Worm (Caenorhabditis elegans): ENCODE results near the gene C54E4.1.

C54E4.1 gene

ce11 chrIV:2133431-2133940 lies 41.9 kb upstream of the C54E4.1 start, which contains the start of gene C23H5.12:
C23H5.12 (plus strand) TSS chrIV:2133481.
- TF ChIP-seq bed-3 (GFP tag; optimal IDR thresholded peaks at IDR 0.05) (no peak), unc-39 (tag; optimal IDR thresholded peaks at IDR 0.05) (no peak), nhr-76 (tag; optimal IDR thresholded peaks at IDR 0.05) (no peak), nhr-2 (tag; optimal IDR thresholded peaks at IDR 0.05) (no peak), mep-1 (tag; optimal IDR thresholded peaks at IDR 0.05) (no peak)

- TF ChIP-seq unc-62 (GFP tag; optimal IDR thresholded peaks at IDR 0.05) (peak; percentile 45), ces-1 (GFP tag; optimal IDR thresholded peaks at IDR 0.05) (no peak), blmp-1 (tag; optimal IDR thresholded peaks at IDR 0.05) (no peak), ceh-39 (tag; optimal IDR thresholded peaks at IDR 0.05) (no peak), ceh-83 (GFP tag; optimal IDR thresholded peaks at IDR 0.05) (no peak), lin-13 (tag; optimal IDR thresholded peaks at IDR 0.05) (no peak), pha-4 (tag; optimal IDR thresholded peaks at IDR 0.05) (no peak), unc-120 (tag; optimal IDR thresholded peaks at IDR 0.05; ENCODE audit: poor library complexity, severe bottlenecking) (peak; percentile 9), lsy-2 (tag; optimal IDR thresholded peaks at IDR 0.05) (no peak), nhr-76 (tag; optimal IDR thresholded peaks at IDR 0.05) (no peak), elt-3 (tag; optimal IDR thresholded peaks at IDR 0.05) (no peak), hlh-1 (tag; optimal IDR thresholded peaks at IDR 0.05) (peak; percentile 99), mep-1 (tag; optimal IDR thresholded peaks at IDR 0.05) (no peak), nhr-237 (tag; optimal IDR thresholded peaks at IDR 0.05) (no peak), elt-1 (tag; optimal IDR thresholded peaks at IDR 0.05; ENCODE audit: borderline replicate concordance, insufficient read depth) (no peak), lin-32 (GFP tag; optimal IDR thresholded peaks at IDR 0.05) (peak; percentile 7), drap-1 (GFP tag; optimal IDR thresholded peaks at IDR 0.05) (no peak)
These were observed 38.8 kb upstream of the C54E4.1 start, which contains the start of gene test-1 for ce11 chrIV:2136607-2137006. test-1 (plus strand) TSS chrIV:2136951.

ce11 chrIV:2137478-2137877 lies 37.9 kb upstream of the C54E4.1 start:
- TF ChIP-seq nhr-28 (tag; optimal IDR thresholded peaks at IDR 0.05) (no peak), flh-1 (GFP tag; optimal IDR thresholded peaks at IDR 0.05) (no peak), nhr-237 (tag; optimal IDR thresholded peaks at IDR 0.05) (no peak), blmp-1 (tag; optimal IDR thresholded peaks at IDR 0.05) (no peak), zip-8 (tag; optimal IDR thresholded peaks at IDR 0.05) (peak; percentile 95), sem-2 (GFP tag; optimal IDR thresholded peaks at IDR 0.05) (no peak), ceh-43 (GFP tag; optimal IDR thresholded peaks at IDR 0.05) (no peak), mab-5 (tag; optimal IDR thresholded peaks at IDR 0.05) (no peak)

ce11 chrIV:2140543-2140942 lies 34.8 kb upstream of the C54E4.1 start, which contains the start of gene C54E4.12:
C54E4.12 (minus strand) TSS chrIV:2140643.
- TF ChIP-seq nhr-76 (tag; optimal IDR thresholded peaks at IDR 0.05) (no peak), nhr-237 (tag; optimal IDR thresholded peaks at IDR 0.05) (no peak), unc-62 (GFP tag; optimal IDR thresholded peaks at IDR 0.05) (no peak), ham-2 (GFP tag; optimal IDR thresholded peaks at IDR 0.05) (no peak), ceh-83 (GFP tag; optimal IDR thresholded peaks at IDR 0.05) (no peak), lin-32 (GFP tag; optimal IDR thresholded peaks at IDR 0.05) (no peak), nhr-2 (tag; optimal IDR thresholded peaks at IDR 0.05) (no peak), elt-3 (tag; optimal IDR thresholded peaks at IDR 0.05) (no peak), pha-4 (tag; optimal IDR thresholded peaks at IDR 0.05) (no peak), lsy-2 (tag; optimal IDR thresholded peaks at IDR 0.05) (no peak), M03D4.4 (tag; optimal IDR thresholded peaks at IDR 0.05) (no peak), mep-1 (tag; optimal IDR thresholded peaks at IDR 0.05) (no peak), sem-2 (GFP tag; optimal IDR thresholded peaks at IDR 0.05) (no peak), hlh-1 (tag; optimal IDR thresholded peaks at IDR 0.05) (no peak), bed-3 (GFP tag; optimal IDR thresholded peaks at IDR 0.05) (no peak), elt-1 (tag; optimal IDR thresholded peaks at IDR 0.05; ENCODE audit: borderline replicate concordance, insufficient read depth) (no peak)

- no peak for TF ChIP-seq tbx-8 (GFP tag; optimal IDR thresholded peaks at IDR 0.05)
- no peak for TF ChIP-seq blmp-1 (tag; optimal IDR thresholded peaks at IDR 0.05)
- TF ChIP-seq elt-1 (tag; optimal IDR thresholded peaks at IDR 0.05; ENCODE audit: borderline replicate concordance, insufficient read depth) = no peak
- no peak for TF ChIP-seq mep-1 (tag; optimal IDR thresholded peaks at IDR 0.05)
- TF ChIP-seq bed-3 (GFP tag; optimal IDR thresholded peaks at IDR 0.05) = no peak
- TF ChIP-seq sptf-1 (tag; optimal IDR thresholded peaks at IDR 0.05) = no peak
- no peak for TF ChIP-seq lin-13 (tag; optimal IDR thresholded peaks at IDR 0.05)
- no peak for TF ChIP-seq flh-1 (GFP tag; optimal IDR thresholded peaks at IDR 0.05)
- no peak for TF ChIP-seq nhr-12 (tag; optimal IDR thresholded peaks at IDR 0.05)
- no peak for TF ChIP-seq ceh-39 (tag; optimal IDR thresholded peaks at IDR 0.05)
- no peak for TF ChIP-seq pha-4 (tag; optimal IDR thresholded peaks at IDR 0.05)
- TF ChIP-seq ceh-83 (GFP tag; optimal IDR thresholded peaks at IDR 0.05) = no peak
- TF ChIP-seq unc-120 (tag; optimal IDR thresholded peaks at IDR 0.05; ENCODE audit: poor library complexity, severe bottlenecking) = no peak
- TF ChIP-seq ham-2 (GFP tag; optimal IDR thresholded peaks at IDR 0.05) = no peak
- no peak for TF ChIP-seq cnd-1 (tag; optimal IDR thresholded peaks at IDR 0.05)
- TF ChIP-seq nhr-237 (tag; optimal IDR thresholded peaks at IDR 0.05) = no peak
- TF ChIP-seq ceh-43 (GFP tag; optimal IDR thresholded peaks at IDR 0.05) = no peak
- no peak for TF ChIP-seq elt-3 (tag; optimal IDR thresholded peaks at IDR 0.05)
- no peak for TF ChIP-seq mls-2 (tag; optimal IDR thresholded peaks at IDR 0.05)
These were observed 33.1 kb upstream of the C54E4.1 start for ce11 chrIV:2142320-2142719.
